Fruit fly (Drosophila melanogaster) Kc167 (cell line): ENCODE results near the gene CG14805.

ENCODE experiments used
- Myc ChIP-seq: fragments of >200 bp; optimal IDR thresholded peaks from 2 replicates; lab custom pipeline; 2017; ENCODE audit warnings: missing external identifiers
- Sin3A ChIP-seq: fragments of >200 bp; optimal IDR thresholded peaks from 2 replicates; lab custom pipeline; 2018; ENCODE audit warnings: missing external identifiers
- h ChIP-seq: fragments of >200 bp; optimal IDR thresholded peaks from 3 replicates; lab custom pipeline; 2018; ENCODE audit warnings: missing external identifiers
- insv ChIP-seq: fragments of >200 bp; optimal IDR thresholded peaks from 3 replicates; lab custom pipeline; 2018; ENCODE audit warnings: missing external identifiers
- psq ChIP-seq: fragments of >200 bp; optimal IDR thresholded peaks from 2 replicates; lab custom pipeline; 2017; ENCODE audit warnings: missing external identifiers
- ttk ChIP-seq: sonication (Bioruptor generic); optimal IDR thresholded peaks from 2 replicates; lab custom pipeline; 2017; ENCODE audit warnings: missing external identifiers

CG14805 gene

DNA sequence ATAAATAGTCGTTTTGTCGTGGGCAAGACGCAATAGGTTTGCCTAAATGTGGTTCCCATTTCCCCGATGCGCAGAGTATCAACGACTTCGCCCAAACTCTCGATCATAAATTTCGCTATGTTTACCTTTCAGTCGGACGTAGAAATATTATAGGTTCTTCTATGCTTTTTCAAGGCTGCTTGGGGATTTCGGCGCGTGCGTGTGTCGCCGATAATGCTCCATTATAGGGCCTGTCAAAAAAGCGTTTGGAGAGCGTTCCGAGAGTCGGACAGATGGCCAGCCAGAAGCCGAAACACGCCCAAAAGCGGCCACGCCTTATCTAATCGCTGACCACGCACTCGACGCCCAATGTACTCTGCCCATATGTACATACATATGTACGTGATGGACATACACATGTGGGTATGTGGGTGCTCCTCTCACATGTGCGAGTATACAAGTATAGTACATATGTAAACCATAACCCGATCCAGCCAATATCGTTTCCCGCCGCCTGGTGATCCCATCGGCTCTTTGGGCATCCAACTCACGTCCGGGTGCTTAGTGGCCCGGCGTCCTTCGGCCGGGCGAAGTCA lies 28.4 kb upstream of the CG14805 start:
- TF ChIP-seq h (lab: Kevin White, UChicago) (no peak), insv (no peak), Sin3A (lab: Kevin White, UChicago) (no peak), ttk (lab: Kevin White, UChicago) (no peak), psq (lab: Kevin White, UChicago) (no peak), Myc (lab: Kevin White, UChicago) (no peak)

DNA sequence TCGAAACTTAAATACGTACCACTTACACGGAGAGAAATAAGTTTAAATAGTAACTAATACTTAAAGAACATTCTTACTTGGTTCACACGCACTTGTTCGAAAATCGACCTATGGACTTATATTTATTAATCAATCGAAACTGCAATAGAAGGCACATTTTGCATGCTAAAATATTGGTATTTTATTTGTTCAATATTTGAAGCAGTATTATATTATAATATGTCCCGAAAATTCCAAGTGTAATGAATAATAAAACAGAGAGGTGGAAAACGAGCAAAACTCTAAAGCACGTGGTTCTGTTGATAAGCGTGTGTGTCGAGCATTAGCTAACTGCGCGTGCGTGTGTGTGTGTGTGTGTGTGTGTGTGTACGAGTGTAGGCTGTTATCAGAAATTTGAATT lies 27.2 kb upstream of the CG14805 start:
- TF ChIP-seq ttk (lab: Kevin White, UChicago) (no peak), h (lab: Kevin White, UChicago) (no peak), insv (no peak), Sin3A (lab: Kevin White, UChicago) (no peak), psq (lab: Kevin White, UChicago) (no peak), Myc (lab: Kevin White, UChicago) (no peak)

DNA sequence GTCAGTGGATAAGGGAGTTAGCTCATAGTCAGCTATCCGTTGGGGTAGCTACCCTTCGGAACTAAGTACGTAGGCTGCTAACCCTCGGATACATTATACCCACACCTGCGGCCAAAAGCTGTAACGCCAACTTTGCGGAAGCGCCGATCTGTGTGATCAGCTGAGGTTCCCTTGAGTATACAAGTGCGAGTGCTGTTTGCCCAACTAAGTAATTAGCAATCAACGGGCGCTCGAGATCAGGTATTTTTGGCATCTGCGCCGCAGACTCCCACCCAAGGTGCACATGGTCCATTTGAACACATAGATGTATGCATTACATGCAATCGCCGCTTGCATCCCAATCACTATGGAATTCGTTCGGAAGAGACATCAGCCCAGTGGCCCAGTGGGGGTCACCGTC lies 23.0 kb upstream of the CG14805 start:
- TF ChIP-seq h (lab: Kevin White, UChicago) (no peak), ttk (lab: Kevin White, UChicago) (no peak), psq (lab: Kevin White, UChicago) (no peak), insv (no peak), Sin3A (lab: Kevin White, UChicago) (no peak), Myc (lab: Kevin White, UChicago) (no peak)

DNA sequence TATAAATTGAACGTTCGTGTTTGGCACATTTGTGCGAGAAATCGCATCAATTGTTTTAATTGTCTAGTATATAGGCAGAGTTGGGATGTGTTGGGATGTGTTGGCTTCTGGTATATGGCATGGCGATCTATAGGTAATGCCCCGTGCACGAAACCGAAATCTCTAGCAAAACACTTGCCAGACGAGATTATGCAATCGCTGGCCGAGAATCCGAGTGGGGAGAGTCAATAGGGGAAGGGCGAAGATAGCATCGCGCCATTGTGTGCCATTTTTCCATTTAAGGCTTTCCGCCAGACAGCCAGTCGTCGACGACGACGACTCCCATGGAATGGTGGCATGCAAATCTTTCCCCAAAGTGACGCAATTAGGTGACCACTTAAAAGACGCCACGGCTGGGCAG lies 22.2 kb upstream of the CG14805 start:
- no peak for TF ChIP-seq insv
- TF ChIP-seq ttk (lab: Kevin White, UChicago) = no peak
- no peak for TF ChIP-seq Sin3A (lab: Kevin White, UChicago)
- TF ChIP-seq h (lab: Kevin White, UChicago) = no peak
- no peak for TF ChIP-seq psq (lab: Kevin White, UChicago)
- no peak for TF ChIP-seq Myc (lab: Kevin White, UChicago)

DNA sequence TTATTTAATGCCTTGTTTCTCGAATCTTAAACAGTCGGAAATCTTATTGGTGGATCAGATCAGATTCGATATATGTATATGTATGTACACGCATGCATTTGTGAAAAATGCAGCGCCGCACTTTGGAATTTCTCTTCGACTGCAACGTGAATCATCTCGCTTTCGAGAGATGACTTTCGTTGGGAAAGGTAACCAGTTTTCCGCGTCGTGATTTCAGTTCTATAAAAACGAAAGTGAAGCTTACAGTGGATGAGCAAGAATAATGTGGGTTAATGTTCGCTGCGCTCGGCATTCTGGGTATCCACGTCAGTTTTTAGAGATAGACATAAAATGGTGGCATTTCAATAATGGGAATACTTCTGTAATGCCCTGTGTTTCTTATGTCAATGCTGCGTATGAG lies 20.5 kb upstream of the CG14805 start:
- TF ChIP-seq Sin3A (lab: Kevin White, UChicago) = no peak
- no peak for TF ChIP-seq insv
- TF ChIP-seq psq (lab: Kevin White, UChicago) = no peak
- TF ChIP-seq ttk (lab: Kevin White, UChicago) = no peak
- no peak for TF ChIP-seq h (lab: Kevin White, UChicago)
- no peak for TF ChIP-seq Myc (lab: Kevin White, UChicago)

DNA sequence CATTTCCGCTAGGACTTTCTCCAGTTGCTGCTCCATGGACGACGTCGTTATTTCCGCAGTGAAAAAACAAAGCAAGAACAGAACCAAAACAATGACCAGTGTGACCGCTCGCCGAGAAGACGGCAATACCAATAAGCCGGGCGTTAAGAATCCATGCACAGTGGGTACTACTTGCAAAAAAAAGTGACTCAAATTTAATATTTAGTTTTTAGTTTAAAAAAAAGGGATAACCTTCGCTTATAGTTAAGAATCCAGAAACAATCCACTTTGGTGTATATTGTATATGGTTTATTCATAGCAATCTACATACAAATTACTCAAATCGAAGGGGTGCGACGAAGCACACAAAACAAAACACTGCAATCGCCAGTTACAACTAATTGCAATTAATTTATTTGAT lies 18.2 kb upstream of the CG14805 start, which contains the start of gene Lamtor5:
Gene Lamtor5 (minus strand): TSS at position 105 of the 400 bp plus-strand sequence.
- no peak for TF ChIP-seq insv
- no peak for TF ChIP-seq psq (lab: Kevin White, UChicago)

DNA sequence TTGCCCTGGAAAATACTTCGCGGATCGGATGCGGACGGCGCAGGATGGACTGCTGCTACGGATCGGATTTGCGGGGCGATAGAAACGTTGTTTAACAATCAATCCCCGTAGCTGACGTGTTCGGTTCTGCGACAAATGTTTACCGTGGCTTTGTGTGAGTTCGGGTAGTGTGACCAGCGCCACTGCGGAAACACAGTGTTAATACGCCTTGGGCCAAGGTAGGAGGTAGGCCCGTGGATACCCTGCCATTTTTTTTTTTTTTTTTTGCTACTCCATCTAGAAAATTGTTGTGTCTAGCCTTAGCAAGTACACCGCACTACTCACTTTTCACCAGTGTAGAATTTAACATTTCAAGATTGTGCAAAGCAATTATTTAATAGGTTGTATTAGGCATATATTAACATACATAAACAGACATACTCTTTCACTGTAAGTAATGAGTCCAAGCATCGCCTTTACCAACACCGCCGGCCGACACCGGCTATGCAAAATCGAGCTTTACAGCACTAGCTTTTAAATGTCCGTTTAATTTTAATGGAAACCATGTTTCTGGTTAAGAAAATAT lies 15.4 kb upstream of the CG14805 start, which contains the start of gene deltaCOP:
Gene deltaCOP (minus strand): TSS at position 171 of the 565 bp plus-strand sequence.
- TF ChIP-seq Sin3A (lab: Kevin White, UChicago) (no peak), psq (lab: Kevin White, UChicago) (no peak), Myc (lab: Kevin White, UChicago) (no peak), h (lab: Kevin White, UChicago) (no peak), ttk (lab: Kevin White, UChicago) (no peak), insv (no peak)

DNA sequence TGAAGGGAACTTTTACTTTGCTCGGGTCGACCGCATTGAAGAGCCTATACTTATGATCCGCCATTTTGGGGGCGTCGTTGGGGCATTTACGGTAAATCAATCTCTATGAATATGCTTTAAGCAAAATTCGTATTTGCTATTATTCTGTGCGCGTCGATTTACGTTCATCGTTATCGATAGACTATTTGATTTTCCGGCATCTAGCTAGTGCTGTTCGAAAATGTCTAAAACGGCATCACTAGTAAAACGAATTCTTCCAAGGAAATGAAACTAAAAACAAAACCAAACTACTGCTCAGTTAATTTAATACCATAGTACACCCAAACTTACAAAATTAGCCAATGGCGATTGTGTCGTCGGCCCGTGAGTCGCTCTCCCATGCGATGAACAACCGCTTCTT lies 11.4 kb upstream of the CG14805 start, which contains the start of the genes Gcna and MED18:
Gene Gcna (minus strand): TSS at position 163 of the 400 bp plus-strand sequence.
Gene MED18 (plus strand): TSS at position 237 of the 400 bp plus-strand sequence.
- TF ChIP-seq psq (lab: Kevin White, UChicago) (no peak), insv (no peak), Myc (lab: Kevin White, UChicago) (no peak)

DNA sequence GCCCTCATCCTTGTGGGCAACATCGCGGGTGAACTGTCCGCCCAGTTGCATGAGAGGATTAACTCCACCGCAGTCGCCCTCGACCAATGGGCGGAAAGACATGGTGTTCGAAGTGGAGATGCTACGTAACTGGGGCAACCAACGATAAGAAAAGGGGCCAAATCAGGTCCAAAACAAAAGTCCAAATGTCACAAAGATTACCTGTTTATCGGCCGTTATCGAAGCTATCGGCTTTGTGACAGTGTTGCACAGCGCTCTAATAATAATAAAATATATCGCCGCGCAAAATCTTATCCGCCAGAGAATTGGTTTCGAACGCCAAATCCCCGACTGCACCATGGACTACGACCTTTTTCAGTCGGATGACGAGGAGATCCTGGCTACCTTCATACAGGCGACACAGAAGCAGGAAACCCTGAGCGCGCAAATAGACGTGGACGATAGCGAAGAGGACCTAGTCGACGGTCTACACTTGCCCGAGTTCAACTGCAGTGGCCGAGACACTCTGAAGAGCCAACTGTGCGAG lies 8.5 kb upstream of the CG14805 start, which contains the start of the genes CG14803 and Pex5:
Gene CG14803 (plus strand): TSS at position 285 of the 526 bp plus-strand sequence.
Gene Pex5 (minus strand): TSS at position 476 of the 526 bp plus-strand sequence.
- TF ChIP-seq Sin3A (lab: Kevin White, UChicago) (no peak), Myc (lab: Kevin White, UChicago) (no peak), h (lab: Kevin White, UChicago) (no peak), ttk (lab: Kevin White, UChicago) (no peak), insv (no peak), psq (lab: Kevin White, UChicago) (no peak)

DNA sequence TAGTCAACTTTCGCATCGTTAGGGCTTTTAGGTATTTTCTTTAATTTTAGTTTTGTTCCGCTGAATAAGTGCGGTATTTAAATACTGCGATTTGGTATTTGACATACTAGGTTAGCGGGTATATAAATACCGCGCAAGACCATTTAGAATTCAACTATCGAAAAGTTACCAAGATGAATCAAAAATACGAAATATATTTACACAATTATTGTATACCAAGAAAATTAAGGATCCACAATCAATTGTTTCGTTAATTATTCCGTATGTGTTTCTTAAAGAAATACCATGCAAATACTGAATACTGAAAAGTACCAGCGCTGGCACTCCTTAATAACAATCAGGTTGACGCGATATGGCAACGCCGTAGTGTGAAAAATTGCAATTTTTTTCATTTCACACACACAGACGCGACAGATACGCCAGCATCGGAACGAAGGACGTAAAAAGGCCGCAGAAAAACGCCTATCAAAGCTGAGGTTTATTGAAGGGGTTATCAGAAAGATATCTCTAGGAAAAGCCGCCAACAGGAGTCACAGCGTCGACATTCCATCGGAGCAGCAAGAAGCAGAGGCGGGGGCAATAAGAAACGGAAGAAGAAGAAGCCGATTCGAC lies 3.5 kb upstream of the CG14805 start, which contains the start of the genes Pgam5 and Vps26:
Gene Pgam5 (minus strand): TSS at position 51 of the 612 bp plus-strand sequence.
Gene Vps26 (plus strand): TSS at position 339 of the 612 bp plus-strand sequence.
- TF ChIP-seq insv (no peak), Sin3A (lab: Kevin White, UChicago) (no peak), psq (lab: Kevin White, UChicago) (no peak), ttk (lab: Kevin White, UChicago) (no peak), h (lab: Kevin White, UChicago) (no peak), Myc (lab: Kevin White, UChicago) (no peak)

DNA sequence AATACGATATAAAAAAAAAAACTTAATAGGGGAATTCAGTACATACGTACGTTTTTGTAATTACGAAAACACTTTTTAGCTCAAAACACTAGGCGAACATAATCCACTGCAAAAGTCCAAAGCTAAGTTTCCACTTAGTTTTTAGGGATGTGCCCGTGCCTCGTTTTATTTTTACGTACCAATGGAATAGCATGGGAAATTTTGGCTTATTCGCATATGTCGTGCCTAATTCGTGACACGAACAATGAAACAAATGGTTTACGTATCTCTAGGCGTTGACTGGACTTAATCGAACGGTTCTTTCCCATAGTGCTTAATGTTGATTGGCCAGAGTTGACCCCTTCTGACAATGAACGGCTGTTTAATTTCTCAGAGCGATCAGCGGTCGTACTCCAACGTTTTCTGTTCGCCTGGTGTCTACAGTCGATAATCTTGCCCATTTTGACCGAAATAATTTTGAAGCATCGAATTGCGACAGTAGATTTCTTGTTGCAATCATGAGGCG lies 2.5 kb downstream of the CG14805 start, which contains the start of gene CG14818:
Gene CG14818 (minus strand): TSS at position 169 of the 505 bp plus-strand sequence.
- TF ChIP-seq h (lab: Kevin White, UChicago) (no peak), Myc (lab: Kevin White, UChicago) (no peak), Sin3A (lab: Kevin White, UChicago) (no peak), psq (lab: Kevin White, UChicago) (no peak), ttk (lab: Kevin White, UChicago) (no peak), insv (no peak)
